Fruit fly (Drosophila melanogaster) whole organism, prepupa: ENCODE results near the gene Vps26.

Experiments used
- Blimp-1 ChIP-seq: fragments of 200-800 bp; sonication (Bioruptor generic); optimal IDR thresholded peaks from 3 replicates; lab custom pipeline; 2017; ENCODE audit warnings: missing biosample characterization, missing genetic modification characterization, mild to moderate bottlenecking, moderate library complexity, missing genetic modification reagents
- CG10669 ChIP-seq: fragments of 200-800 bp; sonication (Bioruptor generic); optimal IDR thresholded peaks from 3 replicates; lab custom pipeline; 2018; ENCODE audit warnings: missing biosample characterization, mild to moderate bottlenecking, missing genetic modification characterization, moderate library complexity
- CG11294 ChIP-seq: fragments of 200-800 bp; sonication (Bioruptor generic); IDR thresholded peaks from 2 replicates; pipeline ENCODE4 v1.3.6; 2022; ENCODE audit warnings: missing biosample characterization, missing genetic modification characterization
- CG11762 ChIP-seq: fragments of 200-800 bp; sonication (Bioruptor generic); optimal IDR thresholded peaks from 3 replicates; lab custom pipeline; 2016; ENCODE audit warnings: missing biosample characterization, missing genetic modification characterization; ENCODE audit not compliant: insufficient read depth
- CG1621 ChIP-seq: fragments of 200-800 bp; sonication (Bioruptor generic); optimal IDR thresholded peaks from 3 replicates; lab custom pipeline; 2018; ENCODE audit warnings: missing biosample characterization, mild to moderate bottlenecking, missing genetic modification characterization
- CG16779 ChIP-seq: fragments of 200-800 bp; sonication (Bioruptor generic); optimal IDR thresholded peaks from 3 replicates; lab custom pipeline; 2017; ENCODE audit warnings: missing biosample characterization, mild to moderate bottlenecking, missing genetic modification characterization
- CG3032 ChIP-seq: fragments of 200-800 bp; optimal IDR thresholded peaks from 2 replicates; lab custom pipeline; 2019; ENCODE audit warnings: missing biosample characterization, mild to moderate bottlenecking, missing genetic modification characterization, moderate library complexity
- CG31627 ChIP-seq: fragments of 200-800 bp; sonication (Bioruptor generic); optimal IDR thresholded peaks from 3 replicates; lab custom pipeline; 2016; ENCODE audit warnings: missing biosample characterization, missing genetic modification characterization
- CG32006 ChIP-seq: fragments of 200-800 bp; sonication (Bioruptor generic); optimal IDR thresholded peaks from 3 replicates; lab custom pipeline; 2017; ENCODE audit warnings: missing biosample characterization, mild to moderate bottlenecking, missing genetic modification characterization
- CG3919 ChIP-seq: fragments of 200-800 bp; sonication (Bioruptor generic); optimal IDR thresholded peaks from 3 replicates; lab custom pipeline; 2016; ENCODE audit warnings: missing biosample characterization, missing genetic modification characterization
- CG6163 ChIP-seq: fragments of 200-800 bp; sonication (Bioruptor generic); IDR thresholded peaks from 3 replicates; pipeline ENCODE4 v1.3.6; 2022; ENCODE audit warnings: missing biosample characterization, missing genetic modification characterization
- CG6276 ChIP-seq: fragments of 200-800 bp; sonication (Bioruptor generic); optimal IDR thresholded peaks from 2 replicates; lab custom pipeline; 2017; ENCODE audit warnings: missing biosample characterization, mild to moderate bottlenecking, missing genetic modification characterization
- CG6792 ChIP-seq: fragments of 200-800 bp; sonication (Bioruptor generic); optimal IDR thresholded peaks from 3 replicates; lab custom pipeline; 2016; ENCODE audit warnings: missing biosample characterization, missing genetic modification characterization
- CG6808 ChIP-seq: fragments of 200-800 bp; sonication (Bioruptor generic); optimal IDR thresholded peaks from 3 replicates; lab custom pipeline; 2017; ENCODE audit warnings: missing biosample characterization, missing genetic modification characterization, mild to moderate bottlenecking, moderate library complexity, missing genetic modification reagents
- CG8119 ChIP-seq: fragments of 200-800 bp; sonication (Bioruptor generic); IDR thresholded peaks from 3 replicates; pipeline ENCODE4 v1.3.6; 2022; ENCODE audit warnings: missing biosample characterization, missing genetic modification characterization
- Eip78C ChIP-seq: fragments of 200-800 bp; sonication (Bioruptor generic); peaks from one replicate; lab custom pipeline; 2016; ENCODE audit warnings: missing biosample characterization, missing genetic modification characterization
- Ets21C ChIP-seq: fragments of 200-800 bp; sonication (Bioruptor generic); optimal IDR thresholded peaks from 3 replicates; lab custom pipeline; 2016; ENCODE audit warnings: missing biosample characterization, missing genetic modification characterization
- Ets96B ChIP-seq: fragments of 200-800 bp; optimal IDR thresholded peaks from 2 replicates; lab custom pipeline; 2019; ENCODE audit warnings: missing biosample characterization, mild to moderate bottlenecking, missing genetic modification characterization, moderate library complexity
- Gug ChIP-seq: fragments of 200-800 bp; sonication (Bioruptor generic); IDR thresholded peaks from 2 replicates; pipeline ENCODE4 v1.3.6; 2022; ENCODE audit warnings: missing biosample characterization, missing genetic modification characterization
- Hr38 ChIP-seq: sonication (Bioruptor generic); optimal IDR thresholded peaks from 2 replicates; lab custom pipeline; 2016; ENCODE audit warnings: missing biosample characterization, missing genetic modification characterization
- Hr39 ChIP-seq: fragments of 200-800 bp; sonication (Bioruptor generic); optimal IDR thresholded peaks from 2 replicates; lab custom pipeline; 2016; ENCODE audit warnings: missing biosample characterization, missing genetic modification characterization
- Hr4 ChIP-seq: fragments of 200-800 bp; sonication (Bioruptor generic); optimal IDR thresholded peaks from 3 replicates; lab custom pipeline; 2016; ENCODE audit warnings: missing biosample characterization, missing genetic modification characterization
- Met ChIP-seq: fragments of 200-800 bp; sonication (Bioruptor generic); optimal IDR thresholded peaks from 3 replicates; lab custom pipeline; 2016; ENCODE audit warnings: missing biosample characterization, missing genetic modification characterization
- Smox ChIP-seq: fragments of 200-800 bp; sonication (Bioruptor generic); optimal IDR thresholded peaks from 3 replicates; lab custom pipeline; 2016; ENCODE audit warnings: missing biosample characterization, missing genetic modification characterization
- Sox102F ChIP-seq: fragments of 200-800 bp; sonication (Bioruptor generic); optimal IDR thresholded peaks from 2 replicates; lab custom pipeline; 2016; ENCODE audit warnings: missing biosample characterization, mild to moderate bottlenecking, missing genetic modification characterization
- Sox14 ChIP-seq: fragments of 200-800 bp; sonication (Bioruptor generic); optimal IDR thresholded peaks from 3 replicates; lab custom pipeline; 2016; ENCODE audit warnings: missing biosample characterization, missing genetic modification characterization
- Sox15 ChIP-seq: fragments of 200-800 bp; sonication (Bioruptor generic); optimal IDR thresholded peaks from 3 replicates; lab custom pipeline; 2016; ENCODE audit warnings: missing biosample characterization, missing genetic modification characterization
- achi ChIP-seq: fragments of 200-800 bp; sonication (Bioruptor generic); optimal IDR thresholded peaks from 3 replicates; lab custom pipeline; 2016; ENCODE audit warnings: missing biosample characterization, missing genetic modification characterization
- acj6 ChIP-seq: fragments of 200-800 bp; sonication (Bioruptor generic); optimal IDR thresholded peaks from 3 replicates; lab custom pipeline; 2016; ENCODE audit warnings: missing biosample characterization, missing genetic modification characterization
- cyc ChIP-seq: fragments of 200-800 bp; sonication (Bioruptor generic); optimal IDR thresholded peaks from 3 replicates; lab custom pipeline; 2016; ENCODE audit warnings: missing biosample characterization, missing genetic modification characterization
- dsx ChIP-seq: fragments of 200-800 bp; optimal IDR thresholded peaks from 3 replicates; lab custom pipeline; 2019; ENCODE audit warnings: missing biosample characterization, mild to moderate bottlenecking, missing genetic modification characterization, moderate library complexity; ENCODE audit not compliant: poor library complexity, severe bottlenecking
- eg ChIP-seq: fragments of 200-800 bp; sonication (Bioruptor generic); IDR thresholded peaks from 3 replicates; pipeline ENCODE4 v1.3.6; 2022; ENCODE audit warnings: missing biosample characterization, missing genetic modification characterization
- esn ChIP-seq: fragments of 200-800 bp; sonication (Bioruptor generic); optimal IDR thresholded peaks from 2 replicates; lab custom pipeline; 2016; ENCODE audit warnings: missing biosample characterization, mild to moderate bottlenecking, missing genetic modification characterization, moderate library complexity
- fd59A ChIP-seq: fragments of 200-800 bp; sonication (Bioruptor generic); optimal IDR thresholded peaks from 2 replicates; lab custom pipeline; 2017; ENCODE audit warnings: missing biosample characterization, mild to moderate bottlenecking, missing genetic modification characterization, missing genetic modification reagents
- fd85E ChIP-seq: fragments of 200-800 bp; sonication (Bioruptor generic); optimal IDR thresholded peaks from 3 replicates; lab custom pipeline; 2016; ENCODE audit warnings: missing biosample characterization, missing genetic modification characterization
- fkh ChIP-seq: fragments of 200-800 bp; sonication (Bioruptor generic); optimal IDR thresholded peaks from 3 replicates; lab custom pipeline; 2017; ENCODE audit warnings: missing biosample characterization, mild to moderate bottlenecking, missing genetic modification characterization, moderate library complexity
- lz ChIP-seq: fragments of 200-800 bp; sonication (Bioruptor generic); optimal IDR thresholded peaks from 3 replicates; lab custom pipeline; 2016; ENCODE audit warnings: missing biosample characterization, missing genetic modification characterization
- pdm3 ChIP-seq: fragments of 200-800 bp; sonication (Bioruptor generic); optimal IDR thresholded peaks from 3 replicates; lab custom pipeline; 2016; ENCODE audit warnings: missing biosample characterization, missing genetic modification characterization
- ss ChIP-seq, 2 experiments: fragments of 200-800 bp; sonication (Bioruptor generic); optimal IDR thresholded peaks; 2 replicates in 1 of 2; 3 replicates in 1 of 2; lab custom pipeline; 2017 to 2018; ENCODE audit warnings: mild to moderate bottlenecking in 2 of 2, missing biosample characterization in 2 of 2, missing genetic modification characterization in 2 of 2, moderate library complexity in 1 of 2
- svp ChIP-seq: fragments of 200-800 bp; sonication (Bioruptor generic); peaks from one replicate; lab custom pipeline; 2016; ENCODE audit warnings: missing biosample characterization, missing genetic modification characterization
- topi ChIP-seq: fragments of 200-800 bp; sonication (Bioruptor generic); optimal IDR thresholded peaks from 3 replicates; lab custom pipeline; 2016; ENCODE audit warnings: missing biosample characterization, missing genetic modification characterization

Gene Vps26

DNA sequence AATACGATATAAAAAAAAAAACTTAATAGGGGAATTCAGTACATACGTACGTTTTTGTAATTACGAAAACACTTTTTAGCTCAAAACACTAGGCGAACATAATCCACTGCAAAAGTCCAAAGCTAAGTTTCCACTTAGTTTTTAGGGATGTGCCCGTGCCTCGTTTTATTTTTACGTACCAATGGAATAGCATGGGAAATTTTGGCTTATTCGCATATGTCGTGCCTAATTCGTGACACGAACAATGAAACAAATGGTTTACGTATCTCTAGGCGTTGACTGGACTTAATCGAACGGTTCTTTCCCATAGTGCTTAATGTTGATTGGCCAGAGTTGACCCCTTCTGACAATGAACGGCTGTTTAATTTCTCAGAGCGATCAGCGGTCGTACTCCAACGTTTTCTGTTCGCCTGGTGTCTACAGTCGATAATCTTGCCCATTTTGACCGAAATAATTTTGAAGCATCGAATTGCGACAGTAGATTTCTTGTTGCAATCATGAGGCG lies 6.0 kb downstream of the Vps26 start, which contains the start of gene CG14818 (continued):
- TF ChIP-seq CG8119 (GFP tag; lab: Robert Waterston, UW): peak; percentile 54; the same call in 2 of the 3 replicates
- TF ChIP-seq lz (GFP tag; lab: Kevin White, UChicago): peak; percentile 64
- peak; percentile 21 for TF ChIP-seq CG3032
- TF ChIP-seq Smox: peak; percentile 64
- peak; percentile 71 for TF ChIP-seq topi
- peak; percentile 73 for TF ChIP-seq Met (GFP tag; lab: Kevin White, UChicago)
- TF ChIP-seq, all 60 proteins: peak for 33

DNA sequence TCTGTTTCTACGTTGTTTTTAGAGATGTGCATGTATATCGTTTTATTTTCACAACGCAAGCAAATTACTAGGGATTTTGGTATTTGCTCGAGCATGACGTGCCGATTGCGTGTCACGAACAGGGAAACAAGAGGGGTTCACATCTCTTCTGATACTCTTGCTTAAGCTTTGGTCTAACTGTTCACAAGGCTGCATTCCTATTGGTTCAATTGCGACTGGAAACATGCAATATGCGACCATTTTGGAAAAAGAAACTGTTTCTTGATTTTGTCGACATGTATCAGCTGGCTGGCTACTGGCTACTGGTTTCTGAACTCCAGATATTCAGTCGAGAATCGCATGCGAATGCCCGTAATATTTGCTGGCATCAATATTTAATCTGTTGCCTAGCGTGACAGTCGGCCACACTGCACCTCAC lies 6.5 kb downstream of the Vps26 start, which contains the start of gene Coa8:
Gene Coa8, plus strand, starts transcription at position 144 of the 418 bp plus-strand sequence.
- TF ChIP-seq Ets96B (tag; lab: Kevin White, UChicago): peak; percentile 10
- TF ChIP-seq acj6 (GFP tag; lab: Kevin White, UChicago): peak; percentile 45
- 0 out of 2 replicates have a peak, but pooled peaks have one; percentile 29 for TF ChIP-seq CG11294 (GFP tag; lab: Robert Waterston, UW)
- no peak for TF ChIP-seq CG10669
- TF ChIP-seq Eip78C: peak; percentile 70
- no peak for TF ChIP-seq CG16779 (tag; lab: Kevin White, UChicago)
- peak; percentile 2 for TF ChIP-seq Ets21C (GFP tag; lab: Kevin White, UChicago)
- peak; percentile 7 for TF ChIP-seq CG6792 (GFP tag; lab: Kevin White, UChicago)
- TF ChIP-seq CG31627 (GFP tag; lab: Kevin White, UChicago): peak; percentile 41
- peak; percentile 54 for TF ChIP-seq Hr39 (GFP tag; lab: Kevin White, UChicago)
- TF ChIP-seq CG8119 (GFP tag; lab: Robert Waterston, UW): no peak
- peak; percentile 41 for TF ChIP-seq lz (GFP tag; lab: Kevin White, UChicago)
- TF ChIP-seq Smox: peak; percentile 33
- TF ChIP-seq topi: peak; percentile 43
- no peak for TF ChIP-seq CG6808 (GFP tag; lab: Kevin White, UChicago)
- peak; percentile 42 for TF ChIP-seq esn (GFP tag; lab: Kevin White, UChicago)
- TF ChIP-seq CG11762 (GFP tag; lab: Kevin White, UChicago): no peak
- no peak for TF ChIP-seq fd85E (GFP tag; lab: Kevin White, UChicago)
- peak; percentile 43 for TF ChIP-seq cyc (GFP tag; lab: Kevin White, UChicago)
- peak; percentile 48 for TF ChIP-seq CG3032
- TF ChIP-seq ss (GFP tag; optimal IDR thresholded peaks at IDR 0.05; lab: Kevin White, UChicago): no peak
- TF ChIP-seq pdm3 (GFP tag; lab: Kevin White, UChicago): no peak
- peak; percentile 33 for TF ChIP-seq CG32006
- no peak for TF ChIP-seq CG6276 (GFP tag; lab: Kevin White, UChicago)
- TF ChIP-seq Sox102F (GFP tag; lab: Kevin White, UChicago): no peak
- peak; percentile 40 for TF ChIP-seq CG3919 (GFP tag; lab: Kevin White, UChicago)
- peak; percentile 5 for TF ChIP-seq Sox15
- no peak for TF ChIP-seq dsx (GFP tag; lab: Kevin White, UChicago)
- TF ChIP-seq achi (GFP tag; lab: Kevin White, UChicago): peak; percentile 25
- TF ChIP-seq fd59A (GFP tag; lab: Kevin White, UChicago): no peak
- no peak for TF ChIP-seq fkh (GFP tag; lab: Kevin White, UChicago)
- TF ChIP-seq eg (GFP tag; lab: Robert Waterston, UW): peak; percentile 59; the same call in 2 of the 3 replicates
- TF ChIP-seq Gug (GFP tag; lab: Robert Waterston, UW): 0 out of 2 replicates have a peak, but pooled peaks have one; percentile 29
- TF ChIP-seq Sox14 (GFP tag; lab: Kevin White, UChicago): peak; percentile 40
- TF ChIP-seq Blimp-1 (GFP tag; lab: Kevin White, UChicago): no peak
- TF ChIP-seq Hr38: no peak
- TF ChIP-seq Hr4 (GFP tag; lab: Kevin White, UChicago): no peak
- peak; percentile 14 for TF ChIP-seq svp (GFP tag; lab: Kevin White, UChicago)
- TF ChIP-seq CG6163 (GFP tag; lab: Robert Waterston, UW): peak; percentile 46; the same call in 2 of the 3 replicates
- no peak for TF ChIP-seq CG1621 (tag; lab: Kevin White, UChicago)
